Fruit fly (Drosophila melanogaster) whole organism, embryonic: Measurements from ENCODE around the gene AspRS-m.

Experiments used
- Antp ChIP-seq: fragments of 200-800 bp; sonication (Bioruptor generic); optimal IDR thresholded peaks from 3 replicates; lab custom pipeline; 2016; ENCODE audit warnings: missing biosample characterization, missing genetic modification characterization
- Bteb2 ChIP-seq: fragments of 200-800 bp; sonication (Bioruptor generic); optimal IDR thresholded peaks from 2 replicates; lab custom pipeline; 2016; ENCODE audit warnings: missing biosample characterization, missing genetic modification characterization
- CG11085 ChIP-seq: fragments of 200-800 bp; sonication (Bioruptor generic); IDR thresholded peaks from 2 replicates; pipeline ENCODE4 v1.3.6; 2022; ENCODE audit warnings: missing biosample characterization, missing genetic modification characterization
- CG12071 ChIP-seq: fragments of 200-800 bp; sonication (Bioruptor generic); optimal IDR thresholded peaks from 3 replicates; lab custom pipeline; 2018; ENCODE audit warnings: missing biosample characterization, mild to moderate bottlenecking, missing genetic modification characterization
- CG15011 ChIP-seq: fragments of 200-800 bp; sonication (Bioruptor generic); optimal IDR thresholded peaks from 3 replicates; lab custom pipeline; 2018; ENCODE audit warnings: missing biosample characterization, mild to moderate bottlenecking, missing genetic modification characterization
- CG16813 ChIP-seq: fragments of 200-800 bp; sonication (Bioruptor generic); IDR thresholded peaks from 3 replicates; pipeline ENCODE4 v1.3.6; 2022; ENCODE audit warnings: missing biosample characterization, missing genetic modification characterization; ENCODE audit not compliant: partially characterized antibody
- CG17361 ChIP-seq: fragments of 200-800 bp; sonication (Bioruptor generic); IDR thresholded peaks from 3 replicates; pipeline ENCODE4 v1.3.6; 2022; ENCODE audit warnings: missing biosample characterization, missing genetic modification characterization
- CG18011 ChIP-seq: fragments of 200-800 bp; sonication (Bioruptor generic); optimal IDR thresholded peaks from 2 replicates; lab custom pipeline; 2017; ENCODE audit warnings: missing biosample characterization, missing genetic modification characterization, mild to moderate bottlenecking, moderate library complexity, missing genotype
- CG18476 ChIP-seq: fragments of 200-800 bp; sonication (Bioruptor generic); optimal IDR thresholded peaks from 2 replicates; lab custom pipeline; 2016; ENCODE audit warnings: missing biosample characterization, mild to moderate bottlenecking, missing genetic modification characterization
- CG31365 ChIP-seq: fragments of 200-800 bp; sonication (Bioruptor generic); optimal IDR thresholded peaks from 2 replicates; lab custom pipeline; 2018; ENCODE audit warnings: missing biosample characterization, mild to moderate bottlenecking, missing genetic modification characterization
- CG31441 ChIP-seq: fragments of 200-800 bp; sonication (Bioruptor generic); IDR thresholded peaks from 2 replicates; pipeline ENCODE4 v1.3.6; 2022; ENCODE audit warnings: missing biosample characterization, missing genetic modification characterization
- CG3407 ChIP-seq: fragments of 200-800 bp; sonication (Bioruptor generic); optimal IDR thresholded peaks from 2 replicates; lab custom pipeline; 2018; ENCODE audit warnings: missing biosample characterization, mild to moderate bottlenecking, missing genetic modification characterization
- CG4424 ChIP-seq: fragments of 200-800 bp; sonication (Bioruptor generic); optimal IDR thresholded peaks from 3 replicates; lab custom pipeline; 2016; ENCODE audit warnings: missing biosample characterization, missing genetic modification characterization
- CG6654 ChIP-seq: fragments of 200-800 bp; sonication (Bioruptor generic); optimal IDR thresholded peaks from 2 replicates; lab custom pipeline; 2017; ENCODE audit warnings: missing biosample characterization, mild to moderate bottlenecking, missing genetic modification characterization
- CG7963 ChIP-seq: fragments of 200-800 bp; sonication (Bioruptor generic); IDR thresholded peaks from 3 replicates; pipeline ENCODE4 v1.3.6; 2022; ENCODE audit warnings: missing biosample characterization, missing genetic modification characterization; ENCODE audit not compliant: partially characterized antibody
- CG8388 ChIP-seq: fragments of 200-800 bp; sonication (Bioruptor generic); optimal IDR thresholded peaks from 2 replicates; lab custom pipeline; 2019; ENCODE audit warnings: missing biosample characterization, mild to moderate bottlenecking, missing genetic modification characterization, moderate library complexity
- CG9797 ChIP-seq: fragments of 200-800 bp; sonication (Bioruptor generic); optimal IDR thresholded peaks from 3 replicates; lab custom pipeline; 2018; ENCODE audit warnings: missing biosample characterization, mild to moderate bottlenecking, missing genetic modification characterization
- CG9817 ChIP-seq: fragments of 200-800 bp; sonication (Bioruptor generic); optimal IDR thresholded peaks from 2 replicates; lab custom pipeline; 2018; ENCODE audit warnings: missing biosample characterization, mild to moderate bottlenecking, missing genetic modification characterization, moderate library complexity
- CHES-1-like ChIP-seq: fragments of 200-800 bp; sonication (Bioruptor generic); optimal IDR thresholded peaks from 2 replicates; lab custom pipeline; 2016; ENCODE audit warnings: missing biosample characterization, missing genetic modification characterization
- CoRest ChIP-seq: fragments of 200-800 bp; sonication (Bioruptor generic); optimal IDR thresholded peaks from 3 replicates; lab custom pipeline; 2018; ENCODE audit warnings: missing biosample characterization, mild to moderate bottlenecking, missing genetic modification characterization, moderate library complexity
- Dek ChIP-seq: fragments of 200-800 bp; sonication (Bioruptor generic); optimal IDR thresholded peaks from 3 replicates; lab custom pipeline; 2019; ENCODE audit warnings: missing biosample characterization, mild to moderate bottlenecking, missing genetic modification characterization, moderate library complexity
- Dll ChIP-seq: fragments of 200-800 bp; sonication (Bioruptor generic); IDR thresholded peaks from 4 replicates; pipeline ENCODE4 v1.3.6; 2022; ENCODE audit warnings: missing biosample characterization, missing genetic modification characterization; ENCODE audit not compliant: partially characterized antibody
- HHEX ChIP-seq: fragments of 200-800 bp; sonication (Bioruptor generic); optimal IDR thresholded peaks from 3 replicates; lab custom pipeline; 2017; ENCODE audit warnings: missing biosample characterization, mild to moderate bottlenecking, missing genetic modification characterization, missing genetic modification reagents
- Lim3 ChIP-seq: fragments of 200-800 bp; sonication (Bioruptor generic); IDR thresholded peaks from 2 replicates; pipeline ENCODE4 v1.3.6; 2022; ENCODE audit warnings: missing biosample characterization, missing genetic modification characterization
- NfI ChIP-seq: fragments of 200-800 bp; sonication (Bioruptor generic); optimal IDR thresholded peaks from 3 replicates; lab custom pipeline; 2018; ENCODE audit warnings: missing biosample characterization, mild to moderate bottlenecking, missing genetic modification characterization, moderate library complexity
- Scr ChIP-seq: fragments of 200-800 bp; sonication (Bioruptor generic); IDR thresholded peaks from 2 replicates; pipeline ENCODE4 v1.3.6; 2022; ENCODE audit warnings: missing biosample characterization, missing genetic modification characterization; ENCODE audit not compliant: partially characterized antibody
- Tbp ChIP-seq: fragments of >200 bp; optimal IDR thresholded peaks from 2 replicates; lab custom pipeline; 2018; ENCODE audit warnings: missing biosample characterization, missing genetic modification characterization
- amos ChIP-seq: fragments of 200-800 bp; sonication (Bioruptor generic); IDR thresholded peaks from 2 replicates; pipeline ENCODE4 v1.3.6; 2022; ENCODE audit warnings: missing biosample characterization, missing genetic modification characterization; ENCODE audit not compliant: partially characterized antibody
- ase ChIP-seq: fragments of 200-800 bp; sonication (Bioruptor generic); IDR thresholded peaks from 3 replicates; pipeline ENCODE4 v1.3.6; 2022; ENCODE audit warnings: missing biosample characterization, missing genetic modification characterization
- bab2 ChIP-seq: fragments of 200-800 bp; sonication (Bioruptor generic); optimal IDR thresholded peaks from 2 replicates; lab custom pipeline; 2016; ENCODE audit warnings: missing biosample characterization, missing genetic modification characterization
- bowl ChIP-seq: fragments of 200-800 bp; sonication (Bioruptor generic); IDR thresholded peaks from 2 replicates; pipeline ENCODE4 v1.3.6; 2022; ENCODE audit warnings: missing biosample characterization, missing genetic modification characterization
- bsh ChIP-seq, 2 experiments: fragments of 200-800 bp; sonication (Bioruptor generic); optimal IDR thresholded peaks; 2 replicates each; lab custom pipeline; 2017 to 2018; ENCODE audit warnings: mild to moderate bottlenecking in 2 of 2, missing biosample characterization in 2 of 2, missing genetic modification characterization in 2 of 2, moderate library complexity in 1 of 2
- chif ChIP-seq, 2 experiments: fragments of 200-800 bp; sonication (Bioruptor generic); optimal IDR thresholded peaks; 3 replicates each; lab custom pipeline; 2016; ENCODE audit warnings: missing biosample characterization in 2 of 2, missing genetic modification characterization in 2 of 2
- chm ChIP-seq: fragments of 200-800 bp; sonication (Bioruptor generic); IDR thresholded peaks from 2 replicates; pipeline ENCODE4 v1.3.6; 2022; ENCODE audit warnings: missing biosample characterization, missing genetic modification characterization
- chn ChIP-seq: fragments of 200-800 bp; sonication (Bioruptor generic); optimal IDR thresholded peaks from 2 replicates; lab custom pipeline; 2016; ENCODE audit warnings: missing biosample characterization, missing genetic modification characterization
- crol ChIP-seq: fragments of 200-800 bp; sonication (Bioruptor generic); IDR thresholded peaks from 2 replicates; pipeline ENCODE4 v1.3.6; 2022; ENCODE audit warnings: missing biosample characterization, missing genetic modification characterization
- cwo ChIP-seq: fragments of 200-800 bp; sonication (Bioruptor generic); optimal IDR thresholded peaks from 3 replicates; lab custom pipeline; 2017; ENCODE audit warnings: missing biosample characterization, missing genetic modification characterization, mild to moderate bottlenecking, moderate library complexity, missing genetic modification reagents
- dan ChIP-seq: fragments of 200-800 bp; sonication (Bioruptor generic); IDR thresholded peaks from 2 replicates; pipeline ENCODE4 v1.3.6; 2022; ENCODE audit warnings: missing biosample characterization, missing genetic modification characterization
- dysf ChIP-seq: fragments of 200-800 bp; sonication (Bioruptor generic); IDR thresholded peaks from 3 replicates; pipeline ENCODE4 v1.3.6; 2022; ENCODE audit warnings: missing biosample characterization, missing genetic modification characterization
- gcm ChIP-seq: fragments of 200-800 bp; sonication (Bioruptor generic); optimal IDR thresholded peaks from 2 replicates; lab custom pipeline; 2019; ENCODE audit warnings: missing biosample characterization, mild to moderate bottlenecking, missing genetic modification characterization, moderate library complexity
- gem ChIP-seq: fragments of 200-800 bp; sonication (Bioruptor generic); optimal IDR thresholded peaks from 2 replicates; lab custom pipeline; 2019; ENCODE audit warnings: missing biosample characterization, mild to moderate bottlenecking, missing genetic modification characterization, moderate library complexity
- mam ChIP-seq: fragments of 200-800 bp; sonication (Bioruptor generic); optimal IDR thresholded peaks from 3 replicates; lab custom pipeline; 2016; ENCODE audit warnings: missing biosample characterization, missing genetic modification characterization
- mld ChIP-seq: fragments of 200-800 bp; sonication (Bioruptor generic); IDR thresholded peaks from 3 replicates; pipeline ENCODE4 v1.3.6; 2022; ENCODE audit warnings: missing biosample characterization, missing genetic modification characterization; ENCODE audit not compliant: partially characterized antibody
- oc ChIP-seq: fragments of 200-800 bp; sonication (Bioruptor generic); optimal IDR thresholded peaks from 2 replicates; lab custom pipeline; 2018; ENCODE audit warnings: missing biosample characterization, mild to moderate bottlenecking, missing genetic modification characterization, moderate library complexity
- run ChIP-seq: fragments of 200-800 bp; sonication (Bioruptor generic); optimal IDR thresholded peaks from 3 replicates; lab custom pipeline; 2018; ENCODE audit warnings: missing biosample characterization, mild to moderate bottlenecking, missing genetic modification characterization
- scrt ChIP-seq: fragments of 200-800 bp; sonication (Bioruptor generic); optimal IDR thresholded peaks from 2 replicates; lab custom pipeline; 2018; ENCODE audit warnings: missing biosample characterization, mild to moderate bottlenecking, missing genetic modification characterization, moderate library complexity
- sisA ChIP-seq: fragments of 200-800 bp; sonication (Bioruptor generic); IDR thresholded peaks from 2 replicates; pipeline ENCODE4 v1.3.6; 2022; ENCODE audit warnings: missing biosample characterization, missing genetic modification characterization
- slou ChIP-seq: fragments of 200-800 bp; sonication (Bioruptor generic); optimal IDR thresholded peaks from 3 replicates; lab custom pipeline; 2016; ENCODE audit warnings: missing biosample characterization, missing genetic modification characterization
- slp2 ChIP-seq: fragments of 200-800 bp; sonication (Bioruptor generic); optimal IDR thresholded peaks from 2 replicates; lab custom pipeline; 2016; ENCODE audit warnings: missing biosample characterization, missing genetic modification characterization
- tap ChIP-seq: fragments of 200-800 bp; optimal IDR thresholded peaks from 3 replicates; lab custom pipeline; 2019; ENCODE audit warnings: missing biosample characterization, mild to moderate bottlenecking, missing genetic modification characterization, moderate library complexity
- toy ChIP-seq: fragments of 200-800 bp; sonication (Bioruptor generic); IDR thresholded peaks from 2 replicates; pipeline ENCODE4 v1.3.6; 2022; ENCODE audit warnings: missing biosample characterization, missing genetic modification characterization

Gene AspRS-m

DNA sequence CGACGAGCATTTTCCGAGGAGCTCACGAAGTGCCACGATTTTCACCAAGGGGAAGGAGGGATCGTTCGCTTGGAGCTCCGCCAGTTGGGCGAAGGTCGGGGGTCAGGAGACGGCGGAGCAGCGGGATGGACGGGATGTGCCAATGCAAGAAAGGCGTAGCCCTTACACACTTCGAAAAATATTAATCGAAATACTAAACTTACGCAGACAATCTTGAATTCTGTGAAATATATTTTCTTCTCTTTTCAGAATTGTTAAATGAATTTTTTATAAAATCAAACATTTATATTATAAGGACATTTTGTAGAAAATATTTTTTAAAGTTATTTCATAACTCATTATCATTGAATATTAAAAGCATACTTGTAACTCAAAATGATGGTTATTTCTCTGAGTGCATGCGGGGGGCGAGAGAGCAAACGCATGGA lies 42.0 kb downstream of the AspRS-m start (continued):
- TF ChIP-seq CG16813 (GFP tag; lab: Robert Waterston, UW) = no peak
- peak; percentile 27 for TF ChIP-seq Dek (tag; lab: Kevin White, UChicago)
- no peak; the same call in 1 of the 2 replicates for TF ChIP-seq chm (GFP tag; lab: Robert Waterston, UW)
- TF ChIP-seq Antp = no peak
- peak; percentile 46 for TF ChIP-seq sisA (GFP tag; lab: Robert Waterston, UW)
- no peak for TF ChIP-seq amos (GFP tag; lab: Robert Waterston, UW)
- no peak for TF ChIP-seq CG15011
- TF ChIP-seq bowl (GFP tag; lab: Robert Waterston, UW) = no peak
- no peak for TF ChIP-seq cwo (GFP tag; lab: Kevin White, UChicago)
- TF ChIP-seq CG11085 (GFP tag; lab: Robert Waterston, UW) = no peak
- peak; percentile 72 for TF ChIP-seq crol
- TF ChIP-seq scrt (GFP tag; lab: Kevin White, UChicago) = no peak
- no peak for TF ChIP-seq dan
- peak; percentile 16 for TF ChIP-seq CG3407 (GFP tag; lab: Kevin White, UChicago)
- TF ChIP-seq Bteb2 (GFP tag; lab: Kevin White, UChicago) = no peak
- peak in 1 of 2 experiments; percentile 51 for TF ChIP-seq bsh (GFP tag; optimal IDR thresholded peaks at IDR 0.05; lab: Kevin White, UChicago)
- TF ChIP-seq slou (GFP tag; lab: Kevin White, UChicago) = no peak
- no peak for TF ChIP-seq CG31365 (tag; lab: Kevin White, UChicago)
- TF ChIP-seq oc (tag; lab: Kevin White, UChicago) = no peak
- peak; percentile 1 for TF ChIP-seq run (tag; lab: Kevin White, UChicago)
- no peak for TF ChIP-seq ase (GFP tag; lab: Robert Waterston, UW)
- TF ChIP-seq HHEX (GFP tag; lab: Kevin White, UChicago) = peak; percentile 24
- no peak for TF ChIP-seq bab2 (GFP tag; lab: Kevin White, UChicago)
- TF ChIP-seq mld (GFP tag; lab: Robert Waterston, UW) = no peak
- TF ChIP-seq Tbp (GFP tag; lab: Kevin White, UChicago) = no peak
- TF ChIP-seq CG6654 (GFP tag; lab: Kevin White, UChicago) = no peak
- no peak for TF ChIP-seq CG18011
- TF ChIP-seq Lim3 (GFP tag; lab: Robert Waterston, UW) = no peak
- no peak for TF ChIP-seq chn (GFP tag; lab: Kevin White, UChicago)
- no peak for TF ChIP-seq CG9797
- no peak for TF ChIP-seq CG7963
- TF ChIP-seq slp2 (GFP tag; lab: Kevin White, UChicago) = no peak
- no peak for TF ChIP-seq CG18476
- peak; percentile 67 for TF ChIP-seq CG31441 (GFP tag; lab: Robert Waterston, UW)
- no peak for TF ChIP-seq toy
- TF ChIP-seq Dll (GFP tag; lab: Robert Waterston, UW) = no peak
- TF ChIP-seq CoRest = peak; percentile 67
- TF ChIP-seq CG12071 (GFP tag; lab: Kevin White, UChicago) = no peak
- TF ChIP-seq CG9817 (tag; lab: Kevin White, UChicago) = peak; percentile 38
- TF ChIP-seq CG17361 (GFP tag; lab: Robert Waterston, UW) = peak; percentile 69; the same call in 2 of the 3 replicates
- TF ChIP-seq tap = peak; percentile 33
- no peak for TF ChIP-seq CHES-1-like (GFP tag; lab: Kevin White, UChicago)
- TF ChIP-seq gem (tag; lab: Kevin White, UChicago) = peak; percentile 76
- peak; percentile 37 for TF ChIP-seq CG8388
- TF ChIP-seq chif (GFP tag; optimal IDR thresholded peaks at IDR 0.05; lab: Kevin White, UChicago) = no peak
- no peak for TF ChIP-seq Scr (GFP tag; lab: Robert Waterston, UW)
- TF ChIP-seq NfI (GFP tag; lab: Kevin White, UChicago) = peak; percentile 12
- peak; percentile 75 for TF ChIP-seq dysf (GFP tag; lab: Robert Waterston, UW)
- peak; percentile 17 for TF ChIP-seq CG4424 (GFP tag; lab: Kevin White, UChicago)
- TF ChIP-seq mam = no peak
- TF ChIP-seq gcm (GFP tag; lab: Kevin White, UChicago) = no peak
